Worm (Caenorhabditis elegans): ENCODE data around the gene Y62H9A.1.

Gene Y62H9A.1

ce11 chrX:11843363-11843762 lies 32.0 kb upstream of the Y62H9A.1 start, which contains the start of gene F54F7.2:
Gene F54F7.2 (plus strand): TSS chrX:11843663.
- no peak for TF ChIP-seq lin-39 (tag; optimal IDR thresholded peaks at IDR 0.05)
- TF ChIP-seq elt-1 (tag; optimal IDR thresholded peaks at IDR 0.05): no peak
- TF ChIP-seq ama-1 (optimal IDR thresholded peaks at IDR 0.05): no peak
- TF ChIP-seq nhr-23 (tag; optimal IDR thresholded peaks at IDR 0.05): no peak
- TF ChIP-seq jun-1 (tag; optimal IDR thresholded peaks at IDR 0.05): no peak
- no peak for TF ChIP-seq lsy-12 (tag; optimal IDR thresholded peaks at IDR 0.05)
- TF ChIP-seq nhr-76 (tag; optimal IDR thresholded peaks at IDR 0.05): no peak
- TF ChIP-seq egl-27 (tag; optimal IDR thresholded peaks at IDR 0.05): no peak
- no peak for TF ChIP-seq pha-4 (tag; optimal IDR thresholded peaks at IDR 0.05)
- no peak for TF ChIP-seq egl-5 (tag; optimal IDR thresholded peaks at IDR 0.05)
- TF ChIP-seq ztf-4 (tag; optimal IDR thresholded peaks at IDR 0.05): no peak
- TF ChIP-seq elt-2 (tag; optimal IDR thresholded peaks at IDR 0.05): no peak
- TF ChIP-seq ceh-28 (tag; optimal IDR thresholded peaks at IDR 0.05): no peak
- no peak for TF ChIP-seq lin-15B (tag; optimal IDR thresholded peaks at IDR 0.05)
- no peak for TF ChIP-seq tbx-2 (tag; optimal IDR thresholded peaks at IDR 0.05)

DNA sequence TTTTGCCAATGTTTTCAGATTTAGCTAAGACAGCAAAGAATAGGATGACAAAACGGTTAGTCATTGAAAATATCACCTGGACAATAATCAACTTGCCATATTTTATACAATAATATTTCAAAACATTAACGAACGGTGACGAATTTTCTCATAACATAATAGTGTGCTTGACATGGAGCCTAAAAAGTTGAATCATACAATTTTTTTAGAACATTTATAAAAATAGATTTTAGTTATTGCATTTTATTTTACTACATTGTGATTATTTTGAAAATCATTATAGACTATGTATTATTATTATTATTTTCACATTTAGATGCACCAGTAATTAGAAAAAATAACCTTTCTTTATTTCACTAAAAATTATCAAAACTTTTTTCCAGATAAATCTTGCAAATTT lies 26.7 kb upstream of the Y62H9A.1 start, which contains the start of gene F54F7.9:
Gene F54F7.9 (minus strand): TSS at position 101 of the 400 bp plus-strand sequence.
- no peak for TF ChIP-seq ZK546.5 (tag; optimal IDR thresholded peaks at IDR 0.05)
- no peak for TF ChIP-seq fkh-2 (tag; optimal IDR thresholded peaks at IDR 0.05)
- no peak for TF ChIP-seq mdl-1 (tag; optimal IDR thresholded peaks at IDR 0.05)
- TF ChIP-seq pha-4 (tag; optimal IDR thresholded peaks at IDR 0.05): no peak
- TF ChIP-seq nhr-11 (tag; optimal IDR thresholded peaks at IDR 0.05): no peak
- TF ChIP-seq egl-5 (tag; optimal IDR thresholded peaks at IDR 0.05): no peak
- no peak for TF ChIP-seq elt-1 (tag; optimal IDR thresholded peaks at IDR 0.05)
- no peak for TF ChIP-seq zag-1 (tag; optimal IDR thresholded peaks at IDR 0.05)
- no peak for TF ChIP-seq eor-1 (tag; optimal IDR thresholded peaks at IDR 0.05)
- TF ChIP-seq jun-1 (tag; optimal IDR thresholded peaks at IDR 0.05): no peak
- TF ChIP-seq nhr-25 (tag; optimal IDR thresholded peaks at IDR 0.05): no peak
- no peak for TF ChIP-seq ztf-4 (tag; optimal IDR thresholded peaks at IDR 0.05)
- no peak for TF ChIP-seq lin-15B (tag; optimal IDR thresholded peaks at IDR 0.05)

- no peak for TF ChIP-seq ztf-4 (tag; optimal IDR thresholded peaks at IDR 0.05)
- no peak for TF ChIP-seq nhr-12 (tag; optimal IDR thresholded peaks at IDR 0.05)
- TF ChIP-seq lsy-12 (tag; optimal IDR thresholded peaks at IDR 0.05): no peak
- no peak for TF ChIP-seq nhr-237 (tag; optimal IDR thresholded peaks at IDR 0.05)
- no peak for TF ChIP-seq eor-1 (tag; optimal IDR thresholded peaks at IDR 0.05)
- no peak for TF ChIP-seq aly-2 (tag; optimal IDR thresholded peaks at IDR 0.05)
- no peak for TF ChIP-seq ceh-28 (tag; optimal IDR thresholded peaks at IDR 0.05)
- no peak for TF ChIP-seq nhr-11 (tag; optimal IDR thresholded peaks at IDR 0.05)
- no peak for TF ChIP-seq R02D3.7 (tag; optimal IDR thresholded peaks at IDR 0.05)
- TF ChIP-seq nhr-77 (tag; optimal IDR thresholded peaks at IDR 0.05): no peak
- no peak for TF ChIP-seq jun-1 (tag; optimal IDR thresholded peaks at IDR 0.05)
- TF ChIP-seq skn-1 (tag; optimal IDR thresholded peaks at IDR 0.05): no peak
- TF ChIP-seq elt-3 (tag; optimal IDR thresholded peaks at IDR 0.05): no peak
- no peak for TF ChIP-seq fos-1 (tag; optimal IDR thresholded peaks at IDR 0.05)
- no peak for TF ChIP-seq tbx-2 (tag; optimal IDR thresholded peaks at IDR 0.05)
These were observed 25.3 kb upstream of the Y62H9A.1 start, which contains the start of gene F54F7.3 for ce11 chrX:11850082-11850481. Gene F54F7.3 (minus strand): TSS chrX:11850182.

DNA sequence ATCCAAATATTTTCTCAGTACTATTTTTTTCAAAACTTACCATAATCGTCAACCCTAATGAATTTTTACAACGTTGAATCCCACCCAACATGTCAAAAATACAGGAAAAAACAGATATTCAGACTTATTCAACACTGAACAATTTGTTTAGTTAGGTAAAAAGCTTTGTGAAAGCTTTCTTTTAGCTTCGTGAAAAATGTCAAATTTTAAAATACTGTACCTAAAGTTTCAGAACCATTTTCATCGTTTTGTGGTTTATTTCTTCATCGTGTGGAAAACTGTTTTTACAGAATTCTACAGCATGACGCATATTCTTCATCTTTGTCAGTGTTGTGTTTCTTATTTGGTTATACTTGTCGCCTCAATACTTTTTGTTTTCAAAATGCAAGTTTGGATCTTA lies 24.8 kb upstream of the Y62H9A.1 start, which contains the start of gene F54F7.14:
Gene F54F7.14 (plus strand): TSS at position 301 of the 400 bp plus-strand sequence.
- TF ChIP-seq ztf-11 (tag; optimal IDR thresholded peaks at IDR 0.05): no peak
- TF ChIP-seq nhr-43 (tag; optimal IDR thresholded peaks at IDR 0.05; ENCODE audit: poor library complexity, severe bottlenecking): no peak
- TF ChIP-seq hmg-11 (tag; optimal IDR thresholded peaks at IDR 0.05): no peak

ce11 chrX:11852494-11852893 lies 22.8 kb upstream of the Y62H9A.1 start, which contains the start of gene xtr-1:
Gene xtr-1 (plus strand): TSS chrX:11852794.
- TF ChIP-seq nhr-12 (tag; optimal IDR thresholded peaks at IDR 0.05): no peak
- no peak for TF ChIP-seq nhr-11 (tag; optimal IDR thresholded peaks at IDR 0.05)
- no peak for TF ChIP-seq elt-2 (tag; optimal IDR thresholded peaks at IDR 0.05)
- no peak for TF ChIP-seq tbx-2 (tag; optimal IDR thresholded peaks at IDR 0.05)
- no peak for TF ChIP-seq nhr-23 (tag; optimal IDR thresholded peaks at IDR 0.05)
- no peak for TF ChIP-seq ceh-28 (tag; optimal IDR thresholded peaks at IDR 0.05)
- TF ChIP-seq sea-2 (GFP tag; optimal IDR thresholded peaks at IDR 0.05): no peak
- TF ChIP-seq nhr-67 (tag; optimal IDR thresholded peaks at IDR 0.05): no peak
- no peak for TF ChIP-seq nhr-77 (tag; optimal IDR thresholded peaks at IDR 0.05)
- TF ChIP-seq nfya-1 (tag; optimal IDR thresholded peaks at IDR 0.05; ENCODE audit: insufficient read depth): no peak
